Worm (Caenorhabditis elegans) whole organism, L3 larva: ENCODE data around the gene clp-7.

Source experiments
- jun-1 ChIP-seq: fragments of 150-350 bp; optimal IDR thresholded peaks from 2 replicates; lab custom pipeline; 2014; ENCODE audit warnings: missing biosample characterization, missing genetic modification reagents, missing genetic modification characterization
- nfya-1 ChIP-seq: sonication (generic microtip); optimal IDR thresholded peaks from 2 replicates; lab custom pipeline; 2017; ENCODE audit warnings: missing genetic modification characterization, mild to moderate bottlenecking, missing compliant biosample characterization, antibody characterized with exemption, moderate library complexity; ENCODE audit not compliant: insufficient read depth
- nhr-11 ChIP-seq: fragments of 150-350 bp; optimal IDR thresholded peaks from 2 replicates; lab custom pipeline; 2014; ENCODE audit warnings: missing biosample characterization, missing genetic modification characterization
- nhr-12 ChIP-seq: fragments of 150-350 bp; optimal IDR thresholded peaks from 2 replicates; lab custom pipeline; 2014; ENCODE audit warnings: missing biosample characterization, missing genetic modification characterization
- nhr-25 ChIP-seq: sonication (generic microtip); optimal IDR thresholded peaks from 2 replicates; lab custom pipeline; 2017; ENCODE audit warnings: missing biosample characterization, missing genetic modification characterization
- pha-4 ChIP-seq: fragments of 150-350 bp; optimal IDR thresholded peaks from 2 replicates; lab custom pipeline; 2014; ENCODE audit warnings: missing biosample characterization, missing genetic modification reagents, missing genetic modification characterization

- no peak for TF ChIP-seq nhr-11 (tag; lab: Kevin White, UChicago)
- no peak for TF ChIP-seq nfya-1 (tag; lab: Kevin White, UChicago)
- TF ChIP-seq nhr-12 = no peak
- no peak for TF ChIP-seq nhr-25 (tag; lab: Kevin White, UChicago)
- no peak for TF ChIP-seq pha-4 (tag; lab: Kevin White, UChicago)
- no peak for TF ChIP-seq jun-1 (tag; lab: Kevin White, UChicago)
These were observed 54.3 kb downstream of the clp-7 start for ce11 chrIV:1391446-1391845.
